Worm (Caenorhabditis elegans): Measurements from ENCODE around the gene Y80D3A.8.

DNA sequence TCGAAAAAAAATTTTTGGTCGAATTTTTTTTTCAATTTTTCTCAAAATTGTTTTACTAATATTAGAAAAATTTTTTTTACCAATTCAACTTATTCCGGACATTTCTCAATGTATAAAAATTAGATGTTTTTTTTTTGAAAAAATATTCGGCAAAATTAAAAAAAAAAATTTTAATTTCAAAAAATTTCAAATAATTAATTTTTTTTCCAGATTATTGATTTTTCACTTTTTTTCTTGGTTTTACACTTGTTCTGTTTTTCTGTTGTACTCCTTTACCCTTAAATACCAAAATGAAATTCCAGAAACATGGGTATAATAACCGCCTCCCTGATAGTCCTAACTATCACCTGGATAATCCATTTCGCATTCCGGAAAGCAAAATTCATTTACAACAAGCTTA, 28.7 kb upstream of the Y80D3A.8 start, which contains the start of gene cyp-42A1:
- TF ChIP-seq nhr-237 (tag; optimal IDR thresholded peaks at IDR 0.05): no peak
- TF ChIP-seq ceh-82 (tag; optimal IDR thresholded peaks at IDR 0.05): no peak
- no peak for TF ChIP-seq alr-1 (tag; optimal IDR thresholded peaks at IDR 0.05)
- no peak for TF ChIP-seq lin-13 (GFP tag; optimal IDR thresholded peaks at IDR 0.05)
- TF ChIP-seq lsy-2 (tag; optimal IDR thresholded peaks at IDR 0.05): no peak
- TF ChIP-seq nhr-12 (tag; optimal IDR thresholded peaks at IDR 0.05): no peak
- TF ChIP-seq unc-39 (tag; optimal IDR thresholded peaks at IDR 0.05): no peak
- no peak for TF ChIP-seq nhr-11 (tag; optimal IDR thresholded peaks at IDR 0.05)
- TF ChIP-seq ZK546.5 (tag; optimal IDR thresholded peaks at IDR 0.05): no peak
- TF ChIP-seq elt-3 (tag; optimal IDR thresholded peaks at IDR 0.05): no peak
- TF ChIP-seq unc-55 (GFP tag; optimal IDR thresholded peaks at IDR 0.05): no peak
- TF ChIP-seq nhr-23 (tag; optimal IDR thresholded peaks at IDR 0.05): no peak

All from whole organism, L2 larva.